Worm (Caenorhabditis elegans): ENCODE data around the gene lys-5.

lys-5 gene

DNA sequence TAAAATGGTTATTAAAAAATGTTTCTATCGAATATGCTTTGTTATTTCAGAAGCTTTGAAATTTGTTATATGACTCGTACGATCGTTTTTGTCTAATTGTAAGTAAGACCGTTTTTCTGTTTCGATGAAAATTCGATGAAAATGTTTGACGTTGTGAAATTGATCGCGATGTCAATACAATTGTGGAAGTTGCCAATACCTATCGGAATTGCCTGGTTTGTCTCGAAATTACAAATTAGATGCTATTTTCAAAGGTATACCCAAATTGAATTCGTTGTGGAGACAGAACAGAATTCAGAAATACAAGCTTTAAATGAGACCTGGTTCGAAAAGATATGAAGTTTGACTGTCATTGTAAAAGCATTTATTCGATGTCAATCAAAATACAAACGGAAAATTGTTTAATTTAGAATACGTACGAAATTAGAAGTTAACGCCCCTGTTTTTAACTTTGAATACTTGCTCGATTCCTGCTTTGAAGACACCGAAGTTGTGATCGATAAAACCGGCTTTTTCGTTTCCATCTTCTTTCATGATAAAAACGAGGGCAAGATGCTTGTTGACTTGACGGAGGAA is 22.0 kb downstream of the lys-5 start:
- no peak for TF ChIP-seq blmp-1 (tag; optimal IDR thresholded peaks at IDR 0.05)
- TF ChIP-seq nhr-19 (GFP tag; conservative IDR thresholded peaks at IDR 0.05), result no peak
- no peak for TF ChIP-seq zag-1 (tag; optimal IDR thresholded peaks at IDR 0.05)
- peak; percentile 13 for TF ChIP-seq ama-1 (optimal IDR thresholded peaks at IDR 0.05)
- TF ChIP-seq alr-1 (tag; optimal IDR thresholded peaks at IDR 0.05; ENCODE audit: borderline replicate concordance), result no peak
- no peak for TF ChIP-seq mab-9 (GFP tag; IDR thresholded peaks at IDR 0.05)
- peak; percentile 1 for TF ChIP-seq nhr-85 (tag)
- TF ChIP-seq swsn-7 (tag; optimal IDR thresholded peaks at IDR 0.05), result no peak
- TF ChIP-seq C16A3.4 (tag; optimal IDR thresholded peaks at IDR 0.05), result no peak
- no peak for TF ChIP-seq hpl-2 (GFP tag; optimal IDR thresholded peaks at IDR 0.05)
- TF ChIP-seq lin-35 (GFP tag; optimal IDR thresholded peaks at IDR 0.05), result no peak
- no peak for TF ChIP-seq sox-4 (tag; optimal IDR thresholded peaks at IDR 0.05)
- TF ChIP-seq lsy-2 (tag; optimal IDR thresholded peaks at IDR 0.05), result peak in 1 of 2 experiments; percentile 22
- no peak for TF ChIP-seq ceh-88 (GFP tag; IDR thresholded peaks at IDR 0.05)
- TF ChIP-seq mdl-1 (tag; optimal IDR thresholded peaks at IDR 0.05), result no peak
- no peak for TF ChIP-seq skn-1 (tag; optimal IDR thresholded peaks at IDR 0.05)

- TF ChIP-seq nhr-11 (tag; optimal IDR thresholded peaks at IDR 0.05) (no peak), C04F5.9 (tag; optimal IDR thresholded peaks at IDR 0.05) (no peak), nhr-84 (tag; optimal IDR thresholded peaks at IDR 0.05) (no peak), efl-1 (optimal IDR thresholded peaks at IDR 0.05) (no peak), efl-1 (GFP tag; optimal IDR thresholded peaks at IDR 0.05 in 1 of 2) (peak in 1 of 2 experiments; percentile 91)
Observed at ce11 chrIV:11602498-11603068, 22.8 kb downstream of the lys-5 start, which contains the start of gene rps-11. Gene rps-11 (plus strand): TSS chrIV:11602641.

DNA sequence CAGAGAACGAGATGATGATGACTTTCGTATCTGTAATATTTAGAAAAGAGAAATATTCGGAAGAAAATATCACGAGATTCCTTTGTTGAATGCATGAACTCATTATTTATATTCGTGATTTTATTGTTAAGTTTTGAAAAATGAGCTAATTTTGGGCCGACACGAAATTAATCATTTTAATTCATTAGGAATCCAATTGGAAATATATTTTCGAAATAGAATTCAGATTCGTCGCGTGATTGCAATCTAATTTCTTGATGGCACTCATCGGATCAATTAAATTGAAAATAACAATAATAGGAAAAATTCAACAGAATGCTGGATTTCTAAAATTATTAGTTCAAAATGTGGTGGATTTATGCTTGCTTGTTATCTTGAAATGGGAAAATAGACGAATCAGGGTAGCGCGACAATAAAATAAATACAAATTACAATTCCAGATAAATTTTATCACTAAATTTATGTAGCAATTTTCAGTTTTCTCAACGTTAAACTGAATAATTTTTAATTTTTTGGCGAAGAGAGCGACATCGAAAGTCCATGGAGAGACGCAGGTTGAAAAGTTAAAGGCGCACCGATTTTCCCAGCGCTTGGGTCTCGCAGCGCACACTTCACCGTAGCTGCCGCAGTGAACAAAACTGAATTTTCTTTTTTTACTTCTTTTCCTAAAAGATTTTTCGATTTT is 23.5 kb downstream of the lys-5 start:
- TF ChIP-seq swsn-7 (tag; optimal IDR thresholded peaks at IDR 0.05) (peak; percentile 75), xbp-1 (tag; optimal IDR thresholded peaks at IDR 0.05) (peak; percentile 67), nhr-77 (tag; optimal IDR thresholded peaks at IDR 0.05) (peak; percentile 31), ceh-82 (tag; optimal IDR thresholded peaks at IDR 0.05) (peak; percentile 24 to 86 (median 63)), isw-1 (GFP tag; IDR thresholded peaks at IDR 0.05) (peak; percentile 62), ama-1 (optimal IDR thresholded peaks at IDR 0.05) (peak; percentile 27), unc-86 (tag; optimal IDR thresholded peaks at IDR 0.05) (peak; percentile 66), fkh-8 (tag; optimal IDR thresholded peaks at IDR 0.05) (peak; percentile 72), nhr-84 (tag; optimal IDR thresholded peaks at IDR 0.05) (no peak), grh-1 (GFP tag; IDR thresholded peaks at IDR 0.05) (peak; percentile 48), unc-130 (tag; optimal IDR thresholded peaks at IDR 0.05) (peak; percentile 56), efl-1 (optimal IDR thresholded peaks at IDR 0.05) (peak; percentile 76 to 84), efl-1 (GFP tag; optimal IDR thresholded peaks at IDR 0.05 in 1 of 2) (peak; percentile 71 to 97), nhr-90 (tag; optimal IDR thresholded peaks at IDR 0.05; ENCODE audit: poor library complexity) (peak; percentile 54), nhr-71 (tag; optimal IDR thresholded peaks at IDR 0.05) (peak; percentile 82), elt-3 (tag; optimal IDR thresholded peaks at IDR 0.05) (peak in 1 of 6 experiments; percentile 52), nhr-19 (GFP tag; conservative IDR thresholded peaks at IDR 0.05) (peak; percentile 72), irx-1 (tag; optimal IDR thresholded peaks at IDR 0.05) (peak; percentile 57), lsy-2 (tag; optimal IDR thresholded peaks at IDR 0.05) (peak; percentile 79 to 97), pag-3 (tag; optimal IDR thresholded peaks at IDR 0.05; ENCODE audit: borderline replicate concordance, insufficient read depth) (no peak), ceh-88 (GFP tag; IDR thresholded peaks at IDR 0.05) (no peak), unc-98 (GFP tag; IDR thresholded peaks at IDR 0.05) (no peak), egl-13 (tag; optimal IDR thresholded peaks at IDR 0.05) (peak; percentile 11), lin-15B (tag; optimal IDR thresholded peaks at IDR 0.05) (peak; percentile 28), lin-13 (GFP tag; optimal IDR thresholded peaks at IDR 0.05) (peak; percentile 60), C04F5.9 (tag; optimal IDR thresholded peaks at IDR 0.05) (peak; percentile 72), sox-4 (tag; optimal IDR thresholded peaks at IDR 0.05) (no peak), mdl-1 (tag; optimal IDR thresholded peaks at IDR 0.05) (peak in 1 of 2 experiments; percentile 60), nhr-237 (tag; optimal IDR thresholded peaks at IDR 0.05) (peak; percentile 12), aha-1 (tag; optimal IDR thresholded peaks at IDR 0.05) (no peak), skn-1 (tag; optimal IDR thresholded peaks at IDR 0.05) (peak; percentile 77), C16A3.4 (tag; optimal IDR thresholded peaks at IDR 0.05) (peak; percentile 81), jun-1 (tag; optimal IDR thresholded peaks at IDR 0.05) (peak; percentile 50), nhr-11 (tag; optimal IDR thresholded peaks at IDR 0.05) (no peak), snpc-4 (tag; optimal IDR thresholded peaks at IDR 0.05) (peak; percentile 52), elt-2 (tag; optimal IDR thresholded peaks at IDR 0.05) (no peak), nhr-20 (tag; optimal IDR thresholded peaks at IDR 0.05) (peak; percentile 73), dpl-1 (GFP tag; optimal IDR thresholded peaks at IDR 0.05) (peak; percentile 57 to 72 (median 66))

All from whole organism, L1 larva.